Fruit fly (Drosophila melanogaster): Measurements from ENCODE around the gene CkIIalpha-i1.

CkIIalpha-i1 gene

dm6 chr3L:15825493-15826209 is 8.9 kb downstream of the CkIIalpha-i1 start (continued):
- TF ChIP-seq so (GFP tag; IDR thresholded peaks at IDR 0.05), result peak; percentile 48; the same call in 1 of the 3 replicates
- TF ChIP-seq phol (tag; optimal IDR thresholded peaks at IDR 0.05), result peak; percentile 81
- peak; percentile 16; the same call in 1 of the 2 replicates for TF ChIP-seq E2f2 (GFP tag; IDR thresholded peaks at IDR 0.05)
- no peak; the same call in 1 of the 2 replicates for TF ChIP-seq Bgb (GFP tag; IDR thresholded peaks at IDR 0.05; ENCODE audit: partially characterized antibody)
- peak; percentile 32; the same call in 1 of the 2 replicates for TF ChIP-seq onecut (GFP tag; IDR thresholded peaks at IDR 0.05)
- TF ChIP-seq CG13894 (tag; optimal IDR thresholded peaks at IDR 0.05), result no peak
- no peak for TF ChIP-seq CG9437 (GFP tag; optimal IDR thresholded peaks at IDR 0.05)
- TF ChIP-seq nerfin-1 (tag; optimal IDR thresholded peaks at IDR 0.05), result peak; percentile 46
- no peak for TF ChIP-seq Hr3 (GFP tag; optimal IDR thresholded peaks at IDR 0.05)
- TF ChIP-seq CG18619 (GFP tag; optimal IDR thresholded peaks at IDR 0.05), result no peak
- no peak for TF ChIP-seq Ravus (GFP tag; IDR thresholded peaks at IDR 0.05)
- TF ChIP-seq dmrt99B (tag; optimal IDR thresholded peaks at IDR 0.05), result peak; percentile 19
- peak; percentile 39 for TF ChIP-seq sqz (GFP tag; optimal IDR thresholded peaks at IDR 0.05)
- peak in 1 of 2 experiments; percentile 13 for TF ChIP-seq dpn (GFP tag; optimal IDR thresholded peaks at IDR 0.05)
- peak; percentile 48; the same call in 1 of the 2 replicates for TF ChIP-seq vvl (GFP tag; IDR thresholded peaks at IDR 0.05)
- TF ChIP-seq NC2α (GFP tag; optimal IDR thresholded peaks at IDR 0.05), result no peak
- no peak for TF ChIP-seq mld (GFP tag; IDR thresholded peaks at IDR 0.05; ENCODE audit: partially characterized antibody)
- TF ChIP-seq Med (GFP tag), result peak; percentile 69
- no peak for TF ChIP-seq GATAe (GFP tag; conservative IDR thresholded peaks at IDR 0.05)
- TF ChIP-seq row (GFP tag; IDR thresholded peaks at IDR 0.05), result peak; percentile 44; the same call in 2 of the 3 replicates
- peak; percentile 65 for TF ChIP-seq Fer1 (GFP tag; optimal IDR thresholded peaks at IDR 0.05)
- TF ChIP-seq lilli (GFP tag; optimal IDR thresholded peaks at IDR 0.05), result peak; percentile 28
- no peak for TF ChIP-seq CG2889 (GFP tag; IDR thresholded peaks at IDR 0.05)
- TF ChIP-seq tio (GFP tag; optimal IDR thresholded peaks at IDR 0.05), result no peak
- TF ChIP-seq lab (GFP tag; optimal IDR thresholded peaks at IDR 0.05), result peak; percentile 62
- TF ChIP-seq Nf-YC (tag; optimal IDR thresholded peaks at IDR 0.05), result peak; percentile 36
- no peak for TF ChIP-seq Optix (GFP tag; IDR thresholded peaks at IDR 0.05)
- peak; percentile 43 for TF ChIP-seq CG12299 (tag; optimal IDR thresholded peaks at IDR 0.05)
- TF ChIP-seq Chrac-16 (GFP tag; optimal IDR thresholded peaks at IDR 0.05), result no peak
- TF ChIP-seq CG10543 (GFP tag; optimal IDR thresholded peaks at IDR 0.05), result no peak
- peak; percentile 78 for TF ChIP-seq CG4360 (GFP tag; IDR thresholded peaks at IDR 0.05)
- TF ChIP-seq psq (GFP tag; optimal IDR thresholded peaks at IDR 0.05), result no peak
- TF ChIP-seq CG3281 (GFP tag; optimal IDR thresholded peaks at IDR 0.05), result peak; percentile 59
- no peak for TF ChIP-seq Hr39 (optimal IDR thresholded peaks at IDR 0.05)
- 0 out of 2 replicates have a peak, but pooled peaks have one; percentile 48 for TF ChIP-seq CG32767 (GFP tag; IDR thresholded peaks at IDR 0.05)
- peak; percentile 32 for TF ChIP-seq Asciz (GFP tag; optimal IDR thresholded peaks at IDR 0.05)
- TF ChIP-seq Aef1 (GFP tag; IDR thresholded peaks at IDR 0.05), result peak; percentile 73
- TF ChIP-seq BtbVII (GFP tag; optimal IDR thresholded peaks at IDR 0.05), result peak; percentile 35
- peak; percentile 38 for TF ChIP-seq gcm (GFP tag; optimal IDR thresholded peaks at IDR 0.05)
- no peak; the same call in 1 of the 2 replicates for TF ChIP-seq amos (GFP tag; IDR thresholded peaks at IDR 0.05; ENCODE audit: partially characterized antibody)
- peak; percentile 30 for TF ChIP-seq CG18011 (GFP tag; optimal IDR thresholded peaks at IDR 0.05)
- TF ChIP-seq croc (GFP tag; conservative IDR thresholded peaks at IDR 0.05), result no peak
- TF ChIP-seq Nf-YB (GFP tag; optimal IDR thresholded peaks at IDR 0.05), result peak; percentile 10
- TF ChIP-seq crol (GFP tag; IDR thresholded peaks at IDR 0.05), result no peak
- TF ChIP-seq bsh (GFP tag; optimal IDR thresholded peaks at IDR 0.05), result peak in 1 of 2 experiments; percentile 22
- no peak for TF ChIP-seq Camta (GFP tag; optimal IDR thresholded peaks at IDR 0.05)
- TF ChIP-seq CG7839 (tag; optimal IDR thresholded peaks at IDR 0.05), result peak; percentile 14
- no peak for TF ChIP-seq Hr78 (GFP tag; optimal IDR thresholded peaks at IDR 0.05)
- TF ChIP-seq cas (GFP tag; IDR thresholded peaks at IDR 0.05), result no peak
